Worm (Caenorhabditis elegans): ENCODE results near the gene lpd-7.

Gene lpd-7

ce11 chrIII:7572781-7573400 lies at the start of gene lpd-7, which contains the start of gene rpl-9:
Gene lpd-7 (plus strand): TSS chrIII:7573350.
Gene rpl-9 (minus strand): TSS chrIII:7572831.
- TF ChIP-seq unc-62 (GFP tag; optimal IDR thresholded peaks at IDR 0.05), result no peak

ce11 chrIII:7524830-7525344 lies 48.3 kb upstream of the lpd-7 start:
- TF ChIP-seq unc-62 (GFP tag; optimal IDR thresholded peaks at IDR 0.05), result no peak

ce11 chrIII:7526974-7527466 lies 46.1 kb upstream of the lpd-7 start:
- TF ChIP-seq unc-62 (GFP tag; optimal IDR thresholded peaks at IDR 0.05), result no peak

- no peak for TF ChIP-seq unc-62 (GFP tag; optimal IDR thresholded peaks at IDR 0.05)
Measured at ce11 chrIII:7530108-7530507, 43.0 kb upstream of the lpd-7 start.

ce11 chrIII:7530830-7531229 lies 42.3 kb upstream of the lpd-7 start:
- no peak for TF ChIP-seq unc-62 (GFP tag; optimal IDR thresholded peaks at IDR 0.05)

- no peak for TF ChIP-seq unc-62 (GFP tag; optimal IDR thresholded peaks at IDR 0.05)
Measured at ce11 chrIII:7531385-7531784, 41.8 kb upstream of the lpd-7 start.

ce11 chrIII:7533012-7533411 lies 40.1 kb upstream of the lpd-7 start:
- no peak for TF ChIP-seq unc-62 (GFP tag; optimal IDR thresholded peaks at IDR 0.05)

- no peak for TF ChIP-seq unc-62 (GFP tag; optimal IDR thresholded peaks at IDR 0.05)
Measured at ce11 chrIII:7534648-7535047, 38.5 kb upstream of the lpd-7 start.

ce11 chrIII:7535347-7535746 lies 37.8 kb upstream of the lpd-7 start:
- TF ChIP-seq unc-62 (GFP tag; optimal IDR thresholded peaks at IDR 0.05), result no peak

ce11 chrIII:7536559-7536958 lies 36.6 kb upstream of the lpd-7 start, which contains the start of gene lin-39:
Gene lin-39 (minus strand): TSS chrIII:7536632.
- no peak for TF ChIP-seq unc-62 (GFP tag; optimal IDR thresholded peaks at IDR 0.05)

- TF ChIP-seq unc-62 (GFP tag; optimal IDR thresholded peaks at IDR 0.05), result no peak
Measured at ce11 chrIII:7542037-7542436, 31.1 kb upstream of the lpd-7 start.

ce11 chrIII:7544211-7544610 lies 28.9 kb upstream of the lpd-7 start:
- TF ChIP-seq unc-62 (GFP tag; optimal IDR thresholded peaks at IDR 0.05), result no peak

ce11 chrIII:7545189-7545588 lies 28.0 kb upstream of the lpd-7 start:
- no peak for TF ChIP-seq unc-62 (GFP tag; optimal IDR thresholded peaks at IDR 0.05)

ce11 chrIII:7548963-7549362 lies 24.2 kb upstream of the lpd-7 start:
- no peak for TF ChIP-seq unc-62 (GFP tag; optimal IDR thresholded peaks at IDR 0.05)

ce11 chrIII:7550979-7551378 lies 22.2 kb upstream of the lpd-7 start:
- no peak for TF ChIP-seq unc-62 (GFP tag; optimal IDR thresholded peaks at IDR 0.05)

- TF ChIP-seq unc-62 (GFP tag; optimal IDR thresholded peaks at IDR 0.05), result no peak
Measured at ce11 chrIII:7552859-7553258, 20.3 kb upstream of the lpd-7 start.

ce11 chrIII:7553693-7554226 lies 19.4 kb upstream of the lpd-7 start:
- no peak for TF ChIP-seq unc-62 (GFP tag; optimal IDR thresholded peaks at IDR 0.05)
